Fruit fly (Drosophila melanogaster) whole organism, prepupa: ENCODE data around the gene CG43090.

Experiments used
- CG16779 ChIP-seq: fragments of 200-800 bp; sonication (Bioruptor generic); optimal IDR thresholded peaks from 3 replicates; lab custom pipeline; 2017; ENCODE audit warnings: missing biosample characterization, mild to moderate bottlenecking, missing genetic modification characterization
- CG34406 ChIP-seq: fragments of 200-800 bp; sonication (Bioruptor generic); optimal IDR thresholded peaks from 3 replicates; lab custom pipeline; 2016; ENCODE audit warnings: missing biosample characterization, missing genetic modification characterization
- Lpt ChIP-seq: fragments of 200-800 bp; sonication (Bioruptor generic); optimal IDR thresholded peaks from 3 replicates; lab custom pipeline; 2016; ENCODE audit warnings: missing biosample characterization, missing genetic modification characterization
- achi ChIP-seq: fragments of 200-800 bp; sonication (Bioruptor generic); optimal IDR thresholded peaks from 3 replicates; lab custom pipeline; 2016; ENCODE audit warnings: missing biosample characterization, missing genetic modification characterization

DNA sequence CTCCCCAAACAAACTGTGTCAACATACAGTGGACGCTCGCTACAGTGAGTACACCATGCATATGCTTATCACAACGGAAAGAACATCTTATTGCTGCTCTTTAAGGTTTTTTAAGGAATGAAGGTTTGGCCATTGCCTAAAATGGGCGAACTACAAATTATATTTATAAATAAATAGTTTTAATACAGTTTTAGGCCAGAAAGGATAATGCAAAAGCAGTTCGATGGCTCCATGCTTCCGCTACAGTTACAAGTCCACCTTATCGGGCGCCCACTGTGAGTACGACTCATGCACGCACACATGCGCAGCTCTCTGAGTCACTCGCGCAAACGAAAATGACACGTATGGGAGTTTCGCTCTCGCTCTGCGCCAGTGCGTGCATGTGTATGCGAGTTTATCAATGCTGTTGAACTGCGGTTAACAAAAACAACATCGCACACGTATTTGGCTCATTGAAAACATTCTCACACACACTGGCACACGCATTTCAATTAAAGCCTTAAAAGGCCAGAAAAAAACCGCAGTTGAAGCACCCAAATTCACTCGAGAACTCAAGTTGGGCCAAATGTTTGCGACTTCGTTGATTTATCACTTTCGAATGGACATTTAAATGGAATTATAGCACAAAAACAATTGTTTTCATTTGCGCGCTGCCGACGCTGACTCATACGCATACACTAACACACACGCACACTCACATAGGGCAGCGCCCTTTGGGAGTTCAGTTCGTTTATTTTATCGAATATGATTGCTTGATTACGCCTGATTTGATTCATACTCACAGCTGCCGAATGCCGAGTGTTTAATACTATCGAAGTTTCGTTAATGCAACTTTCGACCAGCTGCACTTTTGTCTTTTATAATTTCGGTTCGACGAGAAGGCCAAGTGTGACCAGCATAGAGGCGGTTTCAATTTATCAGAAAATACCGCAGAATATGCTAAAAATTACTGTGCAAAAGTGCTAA is 24.8 kb upstream of the CG43090 start, which contains the start of gene sqh:
- TF ChIP-seq CG16779 (tag; lab: Kevin White, UChicago) (peak; percentile 66), Lpt (GFP tag; lab: Kevin White, UChicago) (peak; percentile 84), achi (GFP tag; lab: Kevin White, UChicago) (peak; percentile 88), CG34406 (GFP tag; lab: Kevin White, UChicago) (peak; percentile 88)
